Fruit fly (Drosophila melanogaster) whole organism, embryonic: ENCODE measurements around the gene sac.

Experiments
- CG10147 ChIP-seq: fragments of 200-800 bp; sonication (Bioruptor generic); optimal IDR thresholded peaks from 2 replicates; lab custom pipeline; 2019; ENCODE audit warnings: missing biosample characterization, mild to moderate bottlenecking, missing genetic modification characterization, moderate library complexity
- CG10462 ChIP-seq: fragments of 200-800 bp; sonication (Bioruptor generic); optimal IDR thresholded peaks from 2 replicates; lab custom pipeline; 2016; ENCODE audit warnings: missing biosample characterization, missing genetic modification characterization
- CG11456 ChIP-seq: fragments of 200-800 bp; sonication (Bioruptor generic); IDR thresholded peaks from 3 replicates; pipeline ENCODE4 v1.3.6; 2022; ENCODE audit warnings: missing biosample characterization, missing genetic modification characterization
- CG12299 ChIP-seq: fragments of 200-800 bp; sonication (Bioruptor generic); optimal IDR thresholded peaks from 2 replicates; lab custom pipeline; 2018; ENCODE audit warnings: missing biosample characterization, mild to moderate bottlenecking, missing genetic modification characterization
- CG1647 ChIP-seq: fragments of 200-800 bp; sonication (Bioruptor generic); optimal IDR thresholded peaks from 3 replicates; lab custom pipeline; 2016; ENCODE audit warnings: missing biosample characterization, missing genetic modification characterization
- CG17829 ChIP-seq: fragments of 200-800 bp; optimal IDR thresholded peaks from 2 replicates; lab custom pipeline; 2019; ENCODE audit warnings: missing biosample characterization, mild to moderate bottlenecking, missing genetic modification characterization, moderate library complexity
- CG18599 ChIP-seq: fragments of 200-800 bp; sonication (Bioruptor generic); optimal IDR thresholded peaks from 3 replicates; lab custom pipeline; 2017; ENCODE audit warnings: missing biosample characterization, missing genetic modification characterization, mild to moderate bottlenecking, moderate library complexity, missing genetic modification reagents
- CG2129 ChIP-seq: fragments of 200-800 bp; sonication (Bioruptor generic); IDR thresholded peaks from 2 replicates; pipeline ENCODE4 v1.3.6; 2022; ENCODE audit warnings: missing biosample characterization, missing genetic modification characterization; ENCODE audit not compliant: partially characterized antibody
- CG2712 ChIP-seq: fragments of 200-800 bp; optimal IDR thresholded peaks from 3 replicates; lab custom pipeline; 2019; ENCODE audit warnings: missing biosample characterization, mild to moderate bottlenecking, missing genetic modification characterization, moderate library complexity
- CG31224 ChIP-seq: fragments of 200-800 bp; sonication (Bioruptor generic); IDR thresholded peaks from 2 replicates; pipeline ENCODE4 v1.3.6; 2022; ENCODE audit warnings: missing biosample characterization, missing genetic modification characterization
- CG33213 ChIP-seq: fragments of 200-800 bp; sonication (Bioruptor generic); optimal IDR thresholded peaks from 3 replicates; lab custom pipeline; 2016; ENCODE audit warnings: missing biosample characterization, missing genetic modification characterization
- CG34224 ChIP-seq: fragments of 200-800 bp; sonication (Bioruptor generic); IDR thresholded peaks from 3 replicates; pipeline ENCODE4 v1.3.6; 2022; ENCODE audit warnings: missing biosample characterization, missing genetic modification characterization; ENCODE audit not compliant: partially characterized antibody
- CG4328 ChIP-seq: fragments of 200-800 bp; sonication (Bioruptor generic); optimal IDR thresholded peaks from 3 replicates; lab custom pipeline; 2017; ENCODE audit warnings: missing biosample characterization, missing genetic modification reagents, missing genetic modification characterization
- CG6254 ChIP-seq: fragments of 200-800 bp; sonication (Bioruptor generic); optimal IDR thresholded peaks from 3 replicates; lab custom pipeline; 2017; ENCODE audit warnings: mild to moderate bottlenecking, missing biosample characterization, missing genetic modification reagents, missing genetic modification characterization
- CG8944 ChIP-seq: fragments of 200-800 bp; sonication (Bioruptor generic); optimal IDR thresholded peaks from 3 replicates; lab custom pipeline; 2016; ENCODE audit warnings: missing biosample characterization, missing genetic modification characterization
- CG9609 ChIP-seq: fragments of 200-800 bp; sonication (Bioruptor generic); optimal IDR thresholded peaks from 3 replicates; lab custom pipeline; 2016; ENCODE audit warnings: missing biosample characterization, missing genetic modification characterization
- CoRest ChIP-seq: fragments of 200-800 bp; sonication (Bioruptor generic); optimal IDR thresholded peaks from 3 replicates; lab custom pipeline; 2018; ENCODE audit warnings: missing biosample characterization, mild to moderate bottlenecking, missing genetic modification characterization, moderate library complexity
- Dp ChIP-seq: fragments of 200-800 bp; sonication (Bioruptor generic); optimal IDR thresholded peaks from 2 replicates; lab custom pipeline; 2018; ENCODE audit warnings: missing biosample characterization, mild to moderate bottlenecking, missing genetic modification characterization, moderate library complexity
- Ets97D ChIP-seq: fragments of 200-800 bp; sonication (Bioruptor generic); optimal IDR thresholded peaks from 3 replicates; lab custom pipeline; 2016; ENCODE audit warnings: missing biosample characterization, missing genetic modification characterization
- HLHmδ ChIP-seq: fragments of 200-800 bp; sonication (Bioruptor generic); optimal IDR thresholded peaks from 2 replicates; lab custom pipeline; 2018; ENCODE audit warnings: missing biosample characterization, mild to moderate bottlenecking, missing genetic modification characterization, moderate library complexity
- Hr3 ChIP-seq: fragments of 200-800 bp; sonication (Bioruptor generic); optimal IDR thresholded peaks from 3 replicates; lab custom pipeline; 2016; ENCODE audit warnings: missing biosample characterization, missing genetic modification characterization
- Hr39 ChIP-seq: fragments of >200 bp; optimal IDR thresholded peaks from 2 replicates; lab custom pipeline; 2017
- Lpt ChIP-seq: fragments of >200 bp; optimal IDR thresholded peaks from 2 replicates; lab custom pipeline; 2018; ENCODE audit warnings: missing biosample characterization, missing genetic modification characterization
- MESR4 ChIP-seq: fragments of 200-800 bp; sonication (Bioruptor generic); optimal IDR thresholded peaks from 2 replicates; lab custom pipeline; 2018; ENCODE audit warnings: missing biosample characterization, mild to moderate bottlenecking, missing genetic modification characterization, moderate library complexity
- MTF-1 ChIP-seq: fragments of 200-800 bp; sonication (Bioruptor generic); optimal IDR thresholded peaks from 2 replicates; lab custom pipeline; 2018; ENCODE audit warnings: missing biosample characterization, mild to moderate bottlenecking, missing genetic modification characterization, borderline replicate concordance
- Mad ChIP-seq: fragments of 200-800 bp; sonication (Bioruptor generic); optimal IDR thresholded peaks from 2 replicates; lab custom pipeline; 2016; ENCODE audit warnings: missing biosample characterization, missing genetic modification characterization
- Max ChIP-seq: fragments of 200-800 bp; sonication (Bioruptor generic); optimal IDR thresholded peaks from 2 replicates; lab custom pipeline; 2016; ENCODE audit warnings: missing biosample characterization, mild to moderate bottlenecking, missing genetic modification characterization
- NK7.1 ChIP-seq: fragments of 200-800 bp; sonication (Bioruptor generic); optimal IDR thresholded peaks from 3 replicates; lab custom pipeline; 2016; ENCODE audit warnings: missing biosample characterization, missing genetic modification characterization
- Neu2 ChIP-seq: fragments of 200-800 bp; sonication (Bioruptor generic); optimal IDR thresholded peaks from 3 replicates; lab custom pipeline; 2016; ENCODE audit warnings: missing biosample characterization, missing genetic modification characterization, borderline replicate concordance
- Sox100B ChIP-seq: fragments of 200-800 bp; sonication (Bioruptor generic); optimal IDR thresholded peaks from 3 replicates; lab custom pipeline; 2018; ENCODE audit warnings: missing biosample characterization, mild to moderate bottlenecking, missing genetic modification characterization
- ap ChIP-seq: fragments of 200-800 bp; sonication (Bioruptor generic); IDR thresholded peaks from 2 replicates; pipeline ENCODE4 v1.3.6; 2022; ENCODE audit warnings: missing biosample characterization, missing genetic modification characterization
- ase ChIP-seq: fragments of 200-800 bp; sonication (Bioruptor generic); IDR thresholded peaks from 3 replicates; pipeline ENCODE4 v1.3.6; 2022; ENCODE audit warnings: missing biosample characterization, missing genetic modification characterization
- croc ChIP-seq: fragments of 200-800 bp; sonication (Bioruptor generic); conservative IDR thresholded peaks from 3 replicates; pipeline ENCODE4 v1.3.6; 2022; ENCODE audit warnings: missing biosample characterization, missing genetic modification characterization
- disco-r ChIP-seq: fragments of 200-800 bp; sonication (Bioruptor generic); optimal IDR thresholded peaks from 2 replicates; lab custom pipeline; 2016; ENCODE audit warnings: missing biosample characterization, missing genetic modification characterization
- exex ChIP-seq: fragments of 200-800 bp; sonication (Bioruptor generic); optimal IDR thresholded peaks from 4 replicates; lab custom pipeline; 2018; ENCODE audit warnings: missing biosample characterization, mild to moderate bottlenecking, missing genetic modification characterization, moderate library complexity
- eyg ChIP-seq: fragments of 200-800 bp; sonication (Bioruptor generic); optimal IDR thresholded peaks from 3 replicates; lab custom pipeline; 2016; ENCODE audit warnings: missing biosample characterization, missing genetic modification characterization
- fd3F ChIP-seq: fragments of 200-800 bp; sonication (Bioruptor generic); optimal IDR thresholded peaks from 2 replicates; lab custom pipeline; 2018; ENCODE audit warnings: missing biosample characterization, mild to moderate bottlenecking, missing genetic modification characterization, moderate library complexity
- fd96Cb ChIP-seq: fragments of 200-800 bp; sonication (Bioruptor generic); optimal IDR thresholded peaks from 2 replicates; lab custom pipeline; 2018; ENCODE audit warnings: missing biosample characterization, mild to moderate bottlenecking, missing genetic modification characterization, moderate library complexity
- fu2 ChIP-seq: fragments of 200-800 bp; sonication (Bioruptor generic); optimal IDR thresholded peaks from 2 replicates; lab custom pipeline; 2016; ENCODE audit warnings: missing biosample characterization, missing genetic modification characterization
- gsb ChIP-seq: fragments of 200-800 bp; sonication (Bioruptor generic); IDR thresholded peaks from 2 replicates; pipeline ENCODE4 v1.3.6; 2022; ENCODE audit warnings: missing biosample characterization, missing genetic modification characterization
- gsb-n ChIP-seq: fragments of 200-800 bp; sonication (Bioruptor generic); optimal IDR thresholded peaks from 3 replicates; lab custom pipeline; 2018; ENCODE audit warnings: missing biosample characterization, mild to moderate bottlenecking, missing genetic modification characterization
- jigr1 ChIP-seq: fragments of 200-800 bp; sonication (Bioruptor generic); IDR thresholded peaks from 3 replicates; pipeline ENCODE4 v1.3.6; 2022; ENCODE audit warnings: missing biosample characterization, missing genetic modification characterization
- luna ChIP-seq: fragments of 200-800 bp; sonication (Bioruptor generic); optimal IDR thresholded peaks from 2 replicates; lab custom pipeline; 2016; ENCODE audit warnings: missing biosample characterization, missing genetic modification characterization
- maf-S ChIP-seq: fragments of 200-800 bp; sonication (Bioruptor generic); optimal IDR thresholded peaks from 2 replicates; lab custom pipeline; 2016; ENCODE audit warnings: missing biosample characterization, missing genetic modification characterization
- org-1 ChIP-seq: fragments of 200-800 bp; sonication (Bioruptor generic); optimal IDR thresholded peaks from 2 replicates; lab custom pipeline; 2017; ENCODE audit warnings: missing biosample characterization, missing genetic modification characterization
- sd ChIP-seq: fragments of 200-800 bp; sonication (Bioruptor generic); optimal IDR thresholded peaks from 3 replicates; lab custom pipeline; 2018; ENCODE audit warnings: missing biosample characterization, mild to moderate bottlenecking, missing genetic modification characterization, moderate library complexity
- usp ChIP-seq: fragments of >200 bp; optimal IDR thresholded peaks from 2 replicates; lab custom pipeline; 2017; ENCODE audit warnings: missing biosample characterization, missing genetic modification characterization
- vnd ChIP-seq: fragments of 200-800 bp; sonication (Bioruptor generic); IDR thresholded peaks from 3 replicates; pipeline ENCODE4 v1.3.6; 2022; ENCODE audit warnings: missing biosample characterization, missing genetic modification characterization; ENCODE audit not compliant: partially characterized antibody
- zfh1 ChIP-seq: fragments of 200-800 bp; sonication (Bioruptor generic); IDR thresholded peaks from 3 replicates; pipeline ENCODE4 v1.3.6; 2022; ENCODE audit warnings: missing biosample characterization, missing genetic modification characterization

sac gene

DNA sequence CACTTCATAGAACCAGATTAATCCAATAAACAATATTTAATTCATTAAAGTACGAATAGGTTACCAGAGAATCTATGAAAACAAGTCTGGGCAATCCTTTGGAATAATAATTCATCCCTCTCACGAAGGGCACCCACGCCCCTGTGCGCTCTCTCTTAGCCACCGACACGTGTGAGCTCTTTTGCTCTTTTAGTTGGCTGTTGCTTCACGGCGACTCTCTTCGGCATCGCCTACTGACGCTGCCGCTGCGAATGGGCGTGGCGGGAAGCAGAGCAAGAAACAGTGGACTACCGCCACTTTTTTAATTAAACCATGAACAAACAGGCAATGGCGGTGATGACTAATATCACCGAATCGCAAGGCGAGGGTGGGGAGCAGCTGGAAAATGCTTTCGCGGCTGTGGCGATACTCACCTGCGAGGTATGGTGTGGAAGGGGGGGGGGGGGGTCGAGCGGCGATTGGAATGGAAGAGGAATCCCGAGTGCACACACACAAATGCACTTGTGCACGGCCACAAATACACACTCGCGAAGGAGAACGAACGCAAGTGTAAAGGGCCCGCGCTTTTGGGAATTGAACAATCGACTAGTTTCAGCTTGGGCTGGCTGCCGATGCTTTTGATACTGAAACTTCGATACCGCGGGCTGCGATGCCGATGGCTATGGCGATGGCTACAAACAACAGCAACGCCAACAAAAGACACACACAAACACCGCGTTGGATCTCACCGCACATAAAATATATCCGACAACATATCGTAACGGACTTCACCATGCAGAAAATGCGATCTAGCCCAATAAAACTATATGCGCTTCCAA, 2.2 kb upstream of the sac start (continued):
- peak; percentile 84 for TF ChIP-seq ap (GFP tag; lab: Robert Waterston, UW)
- TF ChIP-seq CG33213, result peak; percentile 84
- peak; percentile 42 for TF ChIP-seq gsb-n (tag; lab: Kevin White, UChicago)
- peak; percentile 71 for TF ChIP-seq MTF-1 (GFP tag; lab: Kevin White, UChicago)
- TF ChIP-seq CG2129 (GFP tag; lab: Robert Waterston, UW), result no peak
- peak; percentile 37 for TF ChIP-seq CG12299 (tag; lab: Kevin White, UChicago)
- TF ChIP-seq org-1, result peak; percentile 55
- TF ChIP-seq CG4328 (GFP tag; lab: Kevin White, UChicago), result peak; percentile 48
- TF ChIP-seq fd3F (GFP tag; lab: Kevin White, UChicago), result peak; percentile 73
- no peak for TF ChIP-seq usp (GFP tag; lab: Kevin White, UChicago)
- TF ChIP-seq jigr1 (GFP tag; lab: Robert Waterston, UW), result 0 out of 3 replicates have a peak, but pooled peaks have one; percentile 53
- TF ChIP-seq maf-S, result peak; percentile 72
- peak; percentile 84 for TF ChIP-seq CG2712
- peak; percentile 70 for TF ChIP-seq CG10462
- TF ChIP-seq Sox100B (GFP tag; lab: Kevin White, UChicago), result peak; percentile 75
- peak; percentile 11 for TF ChIP-seq Neu2 (GFP tag; lab: Kevin White, UChicago)
- TF ChIP-seq eyg, result peak; percentile 89
- TF ChIP-seq fd96Cb (tag; lab: Kevin White, UChicago), result peak; percentile 76
- TF ChIP-seq CG9609, result peak; percentile 82
- no peak for TF ChIP-seq Dp (GFP tag; lab: Kevin White, UChicago)
- TF ChIP-seq Mad (GFP tag; lab: Kevin White, UChicago), result peak; percentile 89
- TF ChIP-seq sd (tag; lab: Kevin White, UChicago), result peak; percentile 78
- TF ChIP-seq gsb (GFP tag; lab: Robert Waterston, UW), result peak; percentile 73
- TF ChIP-seq ase (GFP tag; lab: Robert Waterston, UW), result peak; percentile 74; the same call in 2 of the 3 replicates
- TF ChIP-seq Hr3 (GFP tag; lab: Kevin White, UChicago), result peak; percentile 79
- 0 out of 3 replicates have a peak, but pooled peaks have one; percentile 22 for TF ChIP-seq croc (GFP tag; lab: Robert Waterston, UW)
- peak; percentile 81 for TF ChIP-seq fu2 (GFP tag; lab: Kevin White, UChicago)
- TF ChIP-seq HLHmδ, result peak; percentile 30
- TF ChIP-seq CG17829, result peak; percentile 85
- TF ChIP-seq Max, result peak; percentile 82
- TF ChIP-seq zfh1, result peak; percentile 90
- no peak for TF ChIP-seq vnd (GFP tag; lab: Robert Waterston, UW)
- TF ChIP-seq luna, result peak; percentile 77
- no peak for TF ChIP-seq Lpt
- peak; percentile 76 for TF ChIP-seq CG31224
- TF ChIP-seq Ets97D (GFP tag; lab: Kevin White, UChicago), result peak; percentile 57
- TF ChIP-seq CG1647 (GFP tag; lab: Kevin White, UChicago), result peak; percentile 76
- peak; percentile 72 for TF ChIP-seq disco-r (GFP tag; lab: Kevin White, UChicago)
- TF ChIP-seq MESR4 (GFP tag; lab: Kevin White, UChicago), result peak; percentile 36
- peak; percentile 73 for TF ChIP-seq CoRest
- peak; percentile 80 for TF ChIP-seq NK7.1 (GFP tag; lab: Kevin White, UChicago)
- 0 out of 3 replicates have a peak, but pooled peaks have one; percentile 12 for TF ChIP-seq CG34224 (GFP tag; lab: Robert Waterston, UW)
- TF ChIP-seq exex (tag; lab: Kevin White, UChicago), result peak; percentile 42
- peak; percentile 95 for TF ChIP-seq CG11456 (GFP tag; lab: Robert Waterston, UW)
- TF ChIP-seq CG10147 (GFP tag; lab: Kevin White, UChicago), result peak; percentile 41
- no peak for TF ChIP-seq Hr39 (lab: Kevin White, UChicago)
- TF ChIP-seq CG8944 (GFP tag; lab: Kevin White, UChicago), result peak; percentile 84
- peak; percentile 73 for TF ChIP-seq CG6254
- peak; percentile 91 for TF ChIP-seq CG18599 (GFP tag; lab: Kevin White, UChicago)
